Fruit fly (Drosophila melanogaster): ENCODE data around the gene CG12477.
A peak's percentile ranks its signal among the peaks of the same experiment; 100 is the strongest.

DNA sequence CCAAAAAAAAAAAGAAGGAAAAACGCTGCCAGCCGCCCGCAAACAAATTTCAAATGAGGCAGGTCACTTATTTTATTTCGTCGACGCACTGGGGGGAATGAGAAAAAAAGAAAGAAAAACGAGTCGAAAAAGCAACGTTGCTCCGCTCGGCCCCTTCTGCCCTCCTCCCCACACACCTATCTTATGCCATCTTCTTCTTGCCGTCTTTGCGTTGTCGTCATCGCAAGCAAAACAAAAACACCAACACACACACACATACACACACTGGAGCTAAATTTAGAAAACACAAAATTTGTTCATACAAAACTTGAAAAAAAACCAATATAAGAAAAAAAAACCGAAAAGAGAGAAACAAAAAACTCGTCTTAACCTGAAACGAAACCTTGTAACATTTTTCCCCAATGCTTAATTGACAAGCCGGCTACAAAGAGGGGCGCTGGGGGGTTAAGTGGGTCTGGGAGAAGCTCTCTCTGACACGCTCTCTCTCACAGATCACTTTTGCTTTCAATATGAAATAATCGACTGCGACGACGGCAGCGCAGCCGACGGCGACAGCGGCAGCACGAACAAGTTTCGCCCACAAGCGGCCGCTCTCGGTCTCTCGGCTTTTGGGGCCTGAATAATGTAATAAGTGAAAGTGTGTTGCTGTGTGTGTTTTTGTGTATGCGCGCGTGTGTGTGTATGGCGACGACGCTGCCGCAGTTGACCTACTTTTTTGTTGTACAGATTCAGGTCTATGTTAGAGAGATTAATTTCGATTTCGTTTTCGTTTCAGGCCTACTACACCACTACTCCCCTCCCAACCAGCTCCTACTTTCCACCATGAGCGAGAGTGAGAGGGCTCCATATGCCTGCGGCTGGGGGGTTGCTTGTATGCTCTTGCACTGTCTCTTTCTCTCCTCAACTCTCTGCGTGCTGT is 48.3 kb upstream of the CG12477 start:
- TF ChIP-seq br (GFP tag; optimal IDR thresholded peaks at IDR 0.05) (peak; percentile 66), ey (GFP tag; optimal IDR thresholded peaks at IDR 0.05) (peak; percentile 11), GATAd (GFP tag; optimal IDR thresholded peaks at IDR 0.05) (no peak), jim (GFP tag; optimal IDR thresholded peaks at IDR 0.05) (peak; percentile 57), woc (GFP tag; optimal IDR thresholded peaks at IDR 0.05) (peak; percentile 32)

Measured in whole organism, wandering third instar larva.